Worm (Caenorhabditis elegans): ENCODE measurements around the gene sri-10.

sri-10 gene

DNA sequence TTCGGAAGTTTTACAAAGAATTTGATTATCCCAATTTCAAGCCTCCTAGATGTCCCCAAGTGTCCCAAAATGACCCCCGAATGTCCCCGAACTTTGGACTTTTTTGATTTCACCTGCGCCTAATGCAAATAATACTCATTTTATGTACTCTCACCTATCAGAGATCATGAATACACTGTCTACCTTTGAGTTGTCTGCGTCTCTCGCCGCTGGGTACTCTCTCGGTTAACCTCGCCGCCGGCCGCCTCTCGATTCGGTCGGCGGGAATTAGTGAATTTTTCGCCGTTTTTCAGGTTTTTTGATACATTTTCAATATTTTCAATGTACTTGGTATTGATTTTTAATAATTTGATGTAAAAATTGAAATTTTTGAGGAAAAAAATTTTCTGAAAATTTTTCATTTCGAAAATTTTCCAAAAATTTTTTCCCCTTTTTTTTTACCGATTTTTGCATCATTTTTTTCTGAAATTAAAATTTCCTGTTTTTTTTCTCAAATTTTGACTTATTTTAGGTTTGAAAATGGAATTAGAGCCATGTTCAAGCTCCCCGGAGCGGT is 32.6 kb upstream of the sri-10 start, which contains the start of gene nhr-65:
Gene nhr-65 (plus strand): TSS at position 506 of the 556 bp plus-strand sequence.
- no peak for TF ChIP-seq F13H6.1 (tag; optimal IDR thresholded peaks at IDR 0.05)
- TF ChIP-seq nfya-1 (tag; optimal IDR thresholded peaks at IDR 0.05), result peak; percentile 17

DNA sequence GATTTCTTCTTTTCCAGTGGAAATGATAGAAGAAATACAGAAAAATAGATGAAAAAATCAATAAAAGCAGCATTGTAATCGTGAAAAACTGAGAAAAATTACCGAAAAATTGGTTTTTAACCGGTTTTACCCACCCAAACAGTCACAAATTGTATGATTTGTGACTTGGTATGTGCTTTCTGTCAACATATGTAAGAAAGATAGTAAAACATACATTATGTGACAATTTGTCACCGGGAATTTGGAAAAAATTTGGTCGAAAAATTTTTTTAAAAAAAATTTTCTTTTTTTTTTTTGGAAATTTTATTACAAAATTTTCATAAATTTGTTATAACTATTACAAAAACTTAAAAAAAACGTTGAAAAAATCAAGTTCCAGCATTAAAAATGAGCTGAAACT is 30.8 kb upstream of the sri-10 start, which contains the start of gene cyp-33D3:
Gene cyp-33D3 (minus strand): TSS at position 101 of the 400 bp plus-strand sequence.
- TF ChIP-seq ceh-6 (GFP tag; optimal IDR thresholded peaks at IDR 0.05), result no peak
- no peak for TF ChIP-seq elt-2 (tag; optimal IDR thresholded peaks at IDR 0.05)
- no peak for TF ChIP-seq tbx-2 (tag; optimal IDR thresholded peaks at IDR 0.05)
- TF ChIP-seq sox-2 (GFP tag; IDR thresholded peaks at IDR 0.05), result no peak

DNA sequence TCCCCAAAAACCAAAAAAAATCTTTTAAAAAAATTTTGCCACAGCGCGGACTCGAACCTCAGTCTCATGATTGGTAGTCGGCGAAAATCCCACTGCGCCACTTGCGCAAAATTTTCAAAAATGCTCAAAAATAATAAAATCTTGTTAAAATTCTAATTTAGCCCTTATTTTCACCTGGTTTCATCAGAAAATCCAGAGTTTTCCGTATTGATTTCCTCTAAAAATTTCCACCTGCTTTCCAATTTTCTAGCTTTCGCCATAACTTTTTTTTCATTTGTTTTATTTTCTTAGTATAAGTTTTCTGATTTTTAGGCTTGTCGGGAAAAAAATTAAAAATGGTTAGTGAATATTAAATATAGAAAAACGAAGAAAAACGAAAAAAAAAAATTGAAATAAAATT is 21.1 kb upstream of the sri-10 start:
- TF ChIP-seq sdc-2 (tag; optimal IDR thresholded peaks at IDR 0.05) (no peak), ceh-31 (tag; optimal IDR thresholded peaks at IDR 0.05) (no peak), K02D7.2 (tag; optimal IDR thresholded peaks at IDR 0.05) (no peak), pha-2 (tag; optimal IDR thresholded peaks at IDR 0.05) (peak; percentile 2)

DNA sequence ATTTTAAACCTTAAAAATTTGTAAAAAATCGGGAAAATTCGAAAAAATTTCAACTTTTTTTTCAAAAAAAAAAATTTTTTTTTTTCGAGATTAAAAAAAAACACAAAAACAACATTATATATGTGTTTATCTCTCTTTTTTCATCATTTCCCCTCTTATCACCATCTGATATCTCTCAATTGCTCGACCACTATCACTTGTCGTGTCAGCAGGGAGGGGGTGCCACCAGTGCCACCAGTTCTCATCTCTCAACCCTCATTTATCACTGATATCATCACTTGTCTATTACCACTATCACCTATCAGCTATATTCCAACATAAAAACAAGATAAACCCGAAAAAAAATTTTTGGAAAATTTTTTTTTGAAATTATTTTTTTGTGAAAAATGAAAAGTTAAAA is 20.1 kb upstream of the sri-10 start:
- TF ChIP-seq elt-2 (tag; optimal IDR thresholded peaks at IDR 0.05) (peak; percentile 97), ceh-6 (GFP tag; optimal IDR thresholded peaks at IDR 0.05) (no peak)

DNA sequence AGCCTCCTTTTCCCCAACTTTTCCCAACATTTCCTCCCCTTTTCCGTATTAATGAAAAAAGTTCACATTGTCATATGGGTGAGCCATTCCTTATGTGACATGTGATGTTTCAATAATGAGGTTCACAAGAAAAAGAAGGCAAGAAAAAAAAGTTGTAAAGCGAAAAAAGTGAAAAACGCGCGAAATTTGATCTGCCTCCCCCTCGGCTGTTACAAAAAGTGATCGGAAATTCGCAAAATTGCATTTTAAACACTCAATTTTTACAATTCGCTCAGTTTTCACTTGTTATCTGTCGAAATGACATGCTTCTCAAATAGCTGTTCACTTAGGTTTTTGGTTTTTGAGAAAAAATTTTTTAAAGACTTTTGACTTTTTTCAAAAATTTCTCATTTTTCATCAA is 15.3 kb upstream of the sri-10 start:
- TF ChIP-seq hlh-8 (tag; optimal IDR thresholded peaks at IDR 0.05) (no peak), unc-42 (tag; optimal IDR thresholded peaks at IDR 0.05) (peak; percentile 46)

DNA sequence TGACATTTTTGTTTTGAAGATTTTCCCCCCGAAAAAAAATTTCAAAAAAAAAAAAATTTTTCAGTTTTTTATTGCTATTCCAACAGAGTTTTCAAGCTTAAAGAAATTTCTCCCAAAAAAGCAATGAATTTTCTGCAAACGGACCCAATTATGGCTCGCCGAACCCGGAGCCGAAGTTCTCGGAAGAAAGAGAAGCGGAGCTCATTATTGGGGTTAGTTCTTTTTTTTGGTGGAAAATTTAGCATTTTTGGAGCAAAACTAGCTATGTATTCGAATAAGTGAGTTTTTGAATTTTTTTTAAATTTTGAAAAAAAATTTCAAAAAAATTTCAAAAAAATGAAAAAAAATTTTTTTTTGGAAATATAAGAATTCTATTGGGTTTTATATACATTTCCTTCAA is 13.3 kb upstream of the sri-10 start, which contains the start of gene ncs-5:
Gene ncs-5 (plus strand): TSS at position 124 of the 400 bp plus-strand sequence.
- no peak for TF ChIP-seq hlh-13 (GFP tag; optimal IDR thresholded peaks at IDR 0.05)
- TF ChIP-seq sox-4 (tag; optimal IDR thresholded peaks at IDR 0.05), result no peak
- no peak for TF ChIP-seq ttx-3 (tag; optimal IDR thresholded peaks at IDR 0.05)
- no peak for TF ChIP-seq C38D4.7 (GFP tag; optimal IDR thresholded peaks at IDR 0.05)
- no peak for TF ChIP-seq fax-1 (tag; optimal IDR thresholded peaks at IDR 0.05)

DNA sequence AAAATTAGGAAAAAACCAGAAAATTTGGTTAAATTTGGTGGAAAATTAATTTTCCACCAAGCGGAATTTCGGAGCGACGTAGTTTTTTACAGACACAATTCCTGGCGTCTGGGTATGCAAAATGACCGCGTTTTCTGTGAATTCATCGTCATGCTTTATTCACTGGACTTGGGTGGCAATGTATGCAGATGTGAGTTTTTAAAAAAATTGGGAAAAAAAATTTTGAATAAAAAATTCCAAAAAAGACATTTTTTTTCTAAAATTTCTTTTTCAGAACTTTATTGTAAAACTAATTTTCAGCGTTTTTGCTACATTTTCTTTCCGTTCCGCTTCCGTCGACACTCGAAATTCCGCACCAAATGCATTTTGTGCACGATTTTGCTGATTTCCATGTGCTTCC is 5.1 kb upstream of the sri-10 start, which contains the start of gene C54E10.7:
Gene C54E10.7 (plus strand): TSS at position 301 of the 400 bp plus-strand sequence.
- no peak for TF ChIP-seq eyg-1 (tag; optimal IDR thresholded peaks at IDR 0.05)
- TF ChIP-seq C08G9.2 (tag; optimal IDR thresholded peaks at IDR 0.05), result no peak
- TF ChIP-seq ceh-48 (tag; optimal IDR thresholded peaks at IDR 0.05), result no peak
- no peak for TF ChIP-seq hlh-30 (tag; optimal IDR thresholded peaks at IDR 0.05; ENCODE audit: insufficient read depth)

DNA sequence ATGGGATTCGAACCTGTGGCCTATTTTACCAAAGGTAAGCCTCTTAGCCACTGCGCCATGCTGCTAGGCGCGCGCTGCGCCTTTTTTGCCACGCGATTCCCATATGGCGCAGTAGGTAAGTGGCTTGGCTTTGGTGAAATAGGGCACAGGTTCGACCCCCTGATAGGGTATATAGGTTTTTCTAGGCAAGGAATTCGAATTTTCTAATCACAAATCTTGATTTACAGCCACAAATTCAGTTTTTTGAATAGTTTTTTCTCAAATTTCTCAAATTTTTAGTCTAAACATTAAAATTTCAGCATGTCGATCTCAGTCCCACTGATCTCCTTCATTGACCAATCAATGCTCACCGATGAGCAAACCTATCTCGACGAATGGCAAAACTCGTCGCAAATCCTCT is 4.4 kb upstream of the sri-10 start, which contains the start of gene C54E10.3:
Gene C54E10.3 (plus strand): TSS at position 301 of the 400 bp plus-strand sequence.
- no peak for TF ChIP-seq hlh-6 (tag; optimal IDR thresholded peaks at IDR 0.05)

DNA sequence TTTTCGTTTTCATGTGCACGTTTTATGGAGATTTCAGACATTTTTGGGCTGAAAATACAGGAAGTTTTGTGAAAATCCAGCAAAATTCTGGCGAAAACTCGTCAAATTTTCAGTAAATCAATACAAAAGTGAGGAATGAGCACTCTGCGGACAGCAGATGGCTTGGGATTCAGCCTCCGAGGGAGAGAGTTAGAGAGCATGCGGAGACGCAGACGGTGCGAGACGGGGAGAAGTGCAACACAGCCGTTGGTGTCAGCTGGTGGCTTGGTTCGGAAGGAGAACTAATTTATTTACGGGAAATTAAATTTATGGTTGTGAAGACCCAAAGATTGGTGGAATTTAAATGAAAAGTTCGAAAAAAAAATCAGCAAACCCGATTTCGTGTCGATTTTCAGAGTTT is 2.3 kb upstream of the sri-10 start, which contains the start of gene C54E10.6:
Gene C54E10.6 (minus strand): TSS at position 109 of the 400 bp plus-strand sequence.
- TF ChIP-seq ceh-6 (GFP tag; optimal IDR thresholded peaks at IDR 0.05) (no peak), tbx-2 (tag; optimal IDR thresholded peaks at IDR 0.05) (peak; percentile 29), ceh-14 (tag; optimal IDR thresholded peaks at IDR 0.05) (peak; percentile 28), rnt-1 (tag; optimal IDR thresholded peaks at IDR 0.05) (peak; percentile 37), gmeb-2 (tag; optimal IDR thresholded peaks at IDR 0.05) (no peak), npax-4 (tag; optimal IDR thresholded peaks at IDR 0.05) (no peak), hlh-8 (tag; optimal IDR thresholded peaks at IDR 0.05) (peak; percentile 28), hlh-13 (GFP tag; optimal IDR thresholded peaks at IDR 0.05) (no peak), unc-42 (tag; optimal IDR thresholded peaks at IDR 0.05) (peak; percentile 96), syd-9 (tag; optimal IDR thresholded peaks at IDR 0.05) (no peak), ceh-2 (tag; optimal IDR thresholded peaks at IDR 0.05) (no peak), ceh-18 (tag; optimal IDR thresholded peaks at IDR 0.05) (peak; percentile 28), fax-1 (tag; optimal IDR thresholded peaks at IDR 0.05) (no peak), fkh-10 (GFP tag; optimal IDR thresholded peaks at IDR 0.05) (no peak), nfya-1 (tag; optimal IDR thresholded peaks at IDR 0.05) (peak; percentile 35), pqm-1 (tag; optimal IDR thresholded peaks at IDR 0.05) (no peak), odd-2 (tag; optimal IDR thresholded peaks at IDR 0.05) (no peak), ceh-31 (tag; optimal IDR thresholded peaks at IDR 0.05) (peak; percentile 66), K09A11.1 (tag; optimal IDR thresholded peaks at IDR 0.05; ENCODE audit: insufficient read depth) (no peak), ceh-24 (tag; optimal IDR thresholded peaks at IDR 0.05) (no peak), ceh-48 (tag; optimal IDR thresholded peaks at IDR 0.05) (peak; percentile 72)
